Worm (Caenorhabditis elegans) whole organism, young adult: ENCODE results near the gene unc-50.

Source experiments
- T26A5.8 ChIP-seq: sonication (generic microtip); optimal IDR thresholded peaks from 2 replicates; lab custom pipeline; 2016; ENCODE audit warnings: missing genetic modification characterization, missing compliant biosample characterization
- ama-1 ChIP-seq, 3 experiments: fragments of 150-350 bp in 1 of 3; sonication (generic microtip) in 2 of 3; optimal IDR thresholded peaks; 2 replicates each; lab custom pipeline; 2014 to 2018; ENCODE audit warnings: missing biosample characterization in 2 of 3, missing genetic modification characterization in 2 of 3, missing genetic modification reagents in 2 of 3
- aptf-3 ChIP-seq: fragments of 200-800 bp; sonication (Bioruptor generic); IDR thresholded peaks from 2 replicates; pipeline ENCODE4 v1.3.6; 2022; ENCODE audit warnings: missing genetic modification characterization, missing compliant biosample characterization
- dpl-1 ChIP-seq: fragments of 150-350 bp; optimal IDR thresholded peaks from 2 replicates; lab custom pipeline; 2014; ENCODE audit warnings: missing biosample characterization, missing genetic modification reagents, missing genetic modification characterization
- snpc-1.1 ChIP-seq: sonication (generic microtip); optimal IDR thresholded peaks from 2 replicates; lab custom pipeline; 2017; ENCODE audit warnings: missing genetic modification characterization, mild to moderate bottlenecking, missing compliant biosample characterization, antibody characterized with exemption, moderate library complexity, missing genotype, missing genetic modification reagents; ENCODE audit not compliant: insufficient read depth
- ztf-25 ChIP-seq: fragments of 200-800 bp; sonication (Bioruptor generic); IDR thresholded peaks from 2 replicates; pipeline ENCODE4 v1.3.6; 2022; ENCODE audit warnings: missing genetic modification reagents, missing genetic modification characterization, missing compliant biosample characterization

ce11 chrIII:10305295-10305694 is 12.7 kb downstream of the unc-50 start:
- TF ChIP-seq T26A5.8 (tag; lab: Kevin White, UChicago), result no peak
- no peak for TF ChIP-seq dpl-1
- TF ChIP-seq snpc-1.1 (tag; lab: Kevin White, UChicago), result no peak
- no peak for TF ChIP-seq ztf-25 (GFP tag; lab: Robert Waterston, UW)
- TF ChIP-seq ama-1 (optimal IDR thresholded peaks at IDR 0.05; lab: Kevin White, UChicago), result no peak
- no peak for TF ChIP-seq ama-1 (GFP tag; optimal IDR thresholded peaks at IDR 0.05; lab: Kevin White, UChicago)
- TF ChIP-seq aptf-3 (GFP tag; lab: Robert Waterston, UW), result no peak
